Worm (Caenorhabditis elegans) whole organism, midembryonic: Measurements from ENCODE around the gene rars-2.

Experiments
- klf-2 ChIP-seq: fragments of 200-800 bp; sonication (Bioruptor generic); conservative IDR thresholded peaks from 2 replicates; pipeline ENCODE4 v1.3.6; 2022; ENCODE audit warnings: missing genetic modification reagents, missing genetic modification characterization, missing compliant biosample characterization
- med-1 ChIP-seq: sonication (generic microtip); optimal IDR thresholded peaks from 2 replicates; lab custom pipeline; 2017; ENCODE audit warnings: missing genetic modification characterization, mild to moderate bottlenecking, missing compliant biosample characterization, antibody characterized with exemption, missing genetic modification reagents; ENCODE audit not compliant: insufficient read depth
- ztf-23 ChIP-seq: fragments of 200-800 bp; sonication (Bioruptor generic); IDR thresholded peaks from 2 replicates; pipeline ENCODE4 v1.3.6; 2022; ENCODE audit warnings: missing genetic modification reagents, missing genetic modification characterization, missing compliant biosample characterization

DNA sequence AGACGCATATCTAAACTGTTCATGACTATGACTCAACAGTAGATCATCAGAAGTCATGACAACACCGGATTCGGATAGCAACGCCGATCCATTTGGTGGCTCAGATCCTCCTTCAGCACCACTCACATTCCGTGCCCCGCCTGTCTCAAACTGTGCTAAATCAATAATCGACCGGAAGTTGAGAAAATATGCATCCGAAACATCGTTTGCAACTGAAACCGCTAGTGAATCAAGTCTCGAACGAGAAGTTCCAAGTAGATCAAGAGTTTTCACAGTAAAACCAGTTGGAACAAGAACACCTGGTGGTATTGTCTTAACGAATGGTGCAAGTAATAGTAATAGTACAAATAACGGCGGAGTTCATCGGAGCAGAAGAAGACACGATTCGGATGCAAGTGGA, 21.8 kb downstream of the rars-2 start:
- TF ChIP-seq ztf-23 (GFP tag; lab: Robert Waterston, UW) (no peak), med-1 (no peak), klf-2 (no peak)
